Worm (Caenorhabditis elegans) whole organism, L1 larva: ENCODE results near the gene msp-40.

Source experiments
- aly-2 ChIP-seq: fragments of 150-350 bp; optimal IDR thresholded peaks from 2 replicates; lab custom pipeline; 2014; ENCODE audit warnings: missing biosample characterization, missing genetic modification characterization
- ama-1 ChIP-seq: fragments of 150-350 bp; optimal IDR thresholded peaks from 2 replicates; lab custom pipeline; 2014
- egl-27 ChIP-seq, 2 experiments: fragments of 150-350 bp in 1 of 2; sonication (generic microtip); optimal IDR thresholded peaks; 3 replicates each; lab custom pipeline; 2017 to 2018; ENCODE audit warnings: missing biosample characterization in 2 of 2, missing genetic modification characterization in 2 of 2, missing genetic modification reagents in 2 of 2
- fos-1 ChIP-seq: fragments of 150-350 bp; optimal IDR thresholded peaks from 2 replicates; lab custom pipeline; 2014; ENCODE audit warnings: missing biosample characterization, missing genetic modification characterization
- nhr-28 ChIP-seq: fragments of 150-350 bp; optimal IDR thresholded peaks from 2 replicates; lab custom pipeline; 2014; ENCODE audit warnings: missing biosample characterization, missing genetic modification characterization
- nhr-77 ChIP-seq: fragments of 150-350 bp; optimal IDR thresholded peaks from 2 replicates; lab custom pipeline; 2014; ENCODE audit warnings: missing biosample characterization, missing genetic modification characterization
- snpc-4 ChIP-seq: fragments of 150-350 bp; optimal IDR thresholded peaks from 2 replicates; lab custom pipeline; 2014; ENCODE audit warnings: missing biosample characterization, missing genetic modification characterization
- snu-23 ChIP-seq: sonication (generic microtip); optimal IDR thresholded peaks from 2 replicates; lab custom pipeline; 2016; ENCODE audit warnings: missing genetic modification characterization, missing compliant biosample characterization
- unc-62 ChIP-seq: fragments of 150-350 bp; optimal IDR thresholded peaks from 2 replicates; lab custom pipeline; 2014; ENCODE audit warnings: missing biosample characterization, missing genetic modification reagents, missing genetic modification characterization
- ztf-11 ChIP-seq, 2 experiments: sonication (generic microtip); optimal IDR thresholded peaks; 2 replicates each; lab custom pipeline; 2016 to 2017; ENCODE audit warnings: missing genetic modification characterization in 2 of 2, missing biosample characterization in 1 of 2, missing compliant biosample characterization in 1 of 2

DNA sequence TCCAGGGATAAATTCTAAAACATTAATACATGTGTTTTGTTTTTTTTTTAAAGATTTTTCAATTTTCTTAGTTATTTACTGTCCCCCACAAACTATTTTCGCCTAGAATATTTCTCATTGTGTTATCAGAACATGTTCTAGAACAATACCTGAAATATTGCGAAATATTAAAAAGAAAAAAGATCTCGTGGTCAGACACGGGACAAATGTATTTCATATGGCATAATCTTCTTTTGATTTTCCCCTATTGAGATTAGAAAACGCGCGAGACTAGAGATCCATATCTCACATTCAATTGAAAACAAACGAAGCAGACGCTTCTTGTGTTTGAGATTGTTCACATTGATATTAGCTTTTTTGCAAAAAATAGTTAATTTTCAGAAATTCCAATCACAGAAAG is 30.9 kb downstream of the msp-40 start:
- TF ChIP-seq snu-23 (GFP tag; lab: Kevin White, UChicago) (peak; percentile 30), fos-1 (tag; lab: Kevin White, UChicago) (no peak), snpc-4 (tag; lab: Kevin White, UChicago) (no peak), ztf-11 (tag; optimal IDR thresholded peaks at IDR 0.05; lab: Kevin White, UChicago) (no peak), egl-27 (tag; optimal IDR thresholded peaks at IDR 0.05; lab: Kevin White, UChicago) (no peak), ama-1 (lab: Kevin White, UChicago) (no peak), nhr-77 (no peak), nhr-28 (tag; lab: Kevin White, UChicago) (no peak), unc-62 (GFP tag; lab: Kevin White, UChicago) (no peak), aly-2 (tag; lab: Kevin White, UChicago) (no peak)
